Fruit fly (Drosophila melanogaster) whole organism, embryonic: ENCODE data around the gene CG14182.

Experiments
- Adf1 ChIP-seq: fragments of 200-800 bp; sonication (Bioruptor generic); IDR thresholded peaks from 2 replicates; pipeline ENCODE4 v1.3.6; 2022; ENCODE audit warnings: missing biosample characterization, missing genetic modification characterization
- Antp ChIP-seq: fragments of 200-800 bp; sonication (Bioruptor generic); optimal IDR thresholded peaks from 3 replicates; lab custom pipeline; 2016; ENCODE audit warnings: missing biosample characterization, missing genetic modification characterization
- Atf3 ChIP-seq: fragments of 200-800 bp; sonication (Bioruptor generic); optimal IDR thresholded peaks from 3 replicates; lab custom pipeline; 2016; ENCODE audit warnings: missing biosample characterization, missing genetic modification characterization
- CG10321 ChIP-seq: fragments of 200-800 bp; sonication (Bioruptor generic); IDR thresholded peaks from 2 replicates; pipeline ENCODE4 v1.3.6; 2022; ENCODE audit warnings: missing biosample characterization, missing genetic modification characterization
- CG11560 ChIP-seq: fragments of 200-800 bp; sonication (Bioruptor generic); IDR thresholded peaks from 3 replicates; pipeline ENCODE4 v1.3.6; 2022; ENCODE audit warnings: missing biosample characterization, missing genetic modification characterization
- CG11695 ChIP-seq: fragments of 200-800 bp; sonication (Bioruptor generic); IDR thresholded peaks from 3 replicates; pipeline ENCODE4 v1.3.6; 2022; ENCODE audit warnings: missing biosample characterization, missing genetic modification characterization
- CG13296 ChIP-seq: fragments of 200-800 bp; sonication (Bioruptor generic); optimal IDR thresholded peaks from 3 replicates; lab custom pipeline; 2018; ENCODE audit warnings: missing biosample characterization, mild to moderate bottlenecking, missing genetic modification characterization
- CG14050 ChIP-seq: fragments of 200-800 bp; sonication (Bioruptor generic); IDR thresholded peaks from 3 replicates; pipeline ENCODE4 v1.3.6; 2022; ENCODE audit warnings: missing biosample characterization, missing genetic modification characterization
- CG14441 ChIP-seq: fragments of 200-800 bp; sonication (Bioruptor generic); IDR thresholded peaks from 2 replicates; pipeline ENCODE4 v1.3.6; 2022; ENCODE audit warnings: missing biosample characterization, missing genetic modification characterization
- CG14965 ChIP-seq: fragments of 200-800 bp; sonication (Bioruptor generic); optimal IDR thresholded peaks from 2 replicates; lab custom pipeline; 2016; ENCODE audit warnings: missing biosample characterization, missing genetic modification characterization, borderline replicate concordance
- CG15269 ChIP-seq: fragments of 200-800 bp; sonication (Bioruptor generic); optimal IDR thresholded peaks from 2 replicates; lab custom pipeline; 2018; ENCODE audit warnings: missing biosample characterization, mild to moderate bottlenecking, missing genetic modification characterization, moderate library complexity
- CG1602 ChIP-seq: fragments of 200-800 bp; sonication (Bioruptor generic); optimal IDR thresholded peaks from 3 replicates; lab custom pipeline; 2016; ENCODE audit warnings: missing biosample characterization, missing genetic modification characterization
- CG16813 ChIP-seq: fragments of 200-800 bp; sonication (Bioruptor generic); IDR thresholded peaks from 3 replicates; pipeline ENCODE4 v1.3.6; 2022; ENCODE audit warnings: missing biosample characterization, missing genetic modification characterization; ENCODE audit not compliant: partially characterized antibody
- CG17359 ChIP-seq: fragments of 200-800 bp; sonication (Bioruptor generic); optimal IDR thresholded peaks from 3 replicates; lab custom pipeline; 2018; ENCODE audit warnings: missing biosample characterization, mild to moderate bottlenecking, missing genetic modification characterization, moderate library complexity
- CG17361 ChIP-seq: fragments of 200-800 bp; sonication (Bioruptor generic); IDR thresholded peaks from 3 replicates; pipeline ENCODE4 v1.3.6; 2022; ENCODE audit warnings: missing biosample characterization, missing genetic modification characterization
- CG17385 ChIP-seq: fragments of 200-800 bp; sonication (Bioruptor generic); optimal IDR thresholded peaks from 3 replicates; lab custom pipeline; 2018; ENCODE audit warnings: missing biosample characterization, mild to moderate bottlenecking, missing genetic modification characterization
- CG2120 ChIP-seq: fragments of 200-800 bp; sonication (Bioruptor generic); optimal IDR thresholded peaks from 3 replicates; lab custom pipeline; 2016; ENCODE audit warnings: missing biosample characterization, missing genetic modification characterization
- CG3726 ChIP-seq: fragments of 200-800 bp; sonication (Bioruptor generic); IDR thresholded peaks from 3 replicates; pipeline ENCODE4, ENCODE4 v1.3.6; 2022; ENCODE audit warnings: missing biosample characterization, missing genetic modification characterization
- CG5180 ChIP-seq: fragments of 200-800 bp; sonication (Bioruptor generic); optimal IDR thresholded peaks from 3 replicates; lab custom pipeline; 2017; ENCODE audit warnings: missing biosample characterization, missing genetic modification characterization, mild to moderate bottlenecking, moderate library complexity, missing genetic modification reagents
- CG8765 ChIP-seq: fragments of 200-800 bp; sonication (Bioruptor generic); IDR thresholded peaks from 2 replicates; pipeline ENCODE4 v1.3.6; 2022; ENCODE audit warnings: missing biosample characterization, missing genetic modification characterization
- CrebB ChIP-seq: fragments of 200-800 bp; sonication (Bioruptor generic); optimal IDR thresholded peaks from 3 replicates; lab custom pipeline; 2018; ENCODE audit warnings: missing biosample characterization, mild to moderate bottlenecking, missing genetic modification characterization
- D19A ChIP-seq: fragments of 200-800 bp; optimal IDR thresholded peaks from 3 replicates; lab custom pipeline; 2019; ENCODE audit warnings: missing biosample characterization, mild to moderate bottlenecking, missing genetic modification characterization, moderate library complexity
- D19B ChIP-seq: fragments of 200-800 bp; sonication (Bioruptor generic); optimal IDR thresholded peaks from 2 replicates; lab custom pipeline; 2017; ENCODE audit warnings: missing biosample characterization, mild to moderate bottlenecking, missing genetic modification characterization
- Dip3 ChIP-seq: fragments of 200-800 bp; sonication (Bioruptor generic); optimal IDR thresholded peaks from 3 replicates; lab custom pipeline; 2016; ENCODE audit warnings: missing biosample characterization, missing genetic modification characterization
- Doc2 ChIP-seq: fragments of 200-800 bp; sonication (Bioruptor generic); IDR thresholded peaks from 2 replicates; pipeline ENCODE4 v1.3.6; 2022; ENCODE audit warnings: missing biosample characterization, missing genetic modification characterization
- Dp ChIP-seq: fragments of 200-800 bp; sonication (Bioruptor generic); optimal IDR thresholded peaks from 2 replicates; lab custom pipeline; 2018; ENCODE audit warnings: missing biosample characterization, mild to moderate bottlenecking, missing genetic modification characterization, moderate library complexity
- Gug ChIP-seq: fragments of 200-800 bp; sonication (Bioruptor generic); IDR thresholded peaks from 4 replicates; pipeline ENCODE4 v1.3.6; 2022; ENCODE audit warnings: missing biosample characterization, missing genetic modification characterization
- HLH54F ChIP-seq: fragments of 200-800 bp; sonication (Bioruptor generic); optimal IDR thresholded peaks from 3 replicates; lab custom pipeline; 2016; ENCODE audit warnings: missing biosample characterization, missing genetic modification characterization
- Hr51 ChIP-seq, 2 experiments: fragments of 200-800 bp; sonication (Bioruptor generic); optimal IDR thresholded peaks; 2 replicates in 1 of 2; 3 replicates in 1 of 2; lab custom pipeline; 2016 to 2018; ENCODE audit warnings: missing biosample characterization in 2 of 2, missing genetic modification characterization in 2 of 2, mild to moderate bottlenecking in 1 of 2, moderate library complexity in 1 of 2
- MTF-1 ChIP-seq: fragments of 200-800 bp; sonication (Bioruptor generic); optimal IDR thresholded peaks from 2 replicates; lab custom pipeline; 2018; ENCODE audit warnings: missing biosample characterization, mild to moderate bottlenecking, missing genetic modification characterization, borderline replicate concordance
- NC2α ChIP-seq: fragments of 200-800 bp; sonication (Bioruptor generic); optimal IDR thresholded peaks from 2 replicates; lab custom pipeline; 2016; ENCODE audit warnings: missing biosample characterization, missing genetic modification characterization
- Nf-YA ChIP-seq: fragments of 200-800 bp; sonication (Bioruptor generic); IDR thresholded peaks from 2 replicates; pipeline ENCODE4 v1.3.6; 2022; ENCODE audit warnings: missing biosample characterization, missing genetic modification characterization
- Sry-δ ChIP-seq: fragments of 200-800 bp; sonication (Bioruptor generic); optimal IDR thresholded peaks from 2 replicates; lab custom pipeline; 2016; ENCODE audit warnings: missing biosample characterization, missing genetic modification characterization
- ab ChIP-seq: fragments of 200-800 bp; sonication (Bioruptor generic); optimal IDR thresholded peaks from 2 replicates; lab custom pipeline; 2016; ENCODE audit warnings: missing biosample characterization, missing genetic modification characterization
- ase ChIP-seq: fragments of 200-800 bp; sonication (Bioruptor generic); IDR thresholded peaks from 3 replicates; pipeline ENCODE4 v1.3.6; 2022; ENCODE audit warnings: missing biosample characterization, missing genetic modification characterization
- ci ChIP-seq: fragments of 200-800 bp; sonication (Bioruptor generic); IDR thresholded peaks from 3 replicates; pipeline ENCODE4 v1.3.6; 2022; ENCODE audit warnings: missing biosample characterization, missing genetic modification characterization
- crp ChIP-seq, 2 experiments: fragments of 200-800 bp; sonication (Bioruptor generic); optimal IDR thresholded peaks; 2 replicates in 1 of 2; 3 replicates in 1 of 2; lab custom pipeline; 2017; ENCODE audit warnings: missing biosample characterization in 2 of 2, missing genetic modification characterization in 2 of 2, mild to moderate bottlenecking in 1 of 2, moderate library complexity in 1 of 2
- dmrt11E ChIP-seq: fragments of 200-800 bp; sonication (Bioruptor generic); optimal IDR thresholded peaks from 3 replicates; lab custom pipeline; 2018; ENCODE audit warnings: missing biosample characterization, mild to moderate bottlenecking, missing genetic modification characterization, moderate library complexity
- dpn ChIP-seq, 2 experiments: fragments of 200-800 bp; sonication (Bioruptor generic); optimal IDR thresholded peaks; 3 replicates each; lab custom pipeline; 2016; ENCODE audit warnings: missing biosample characterization in 2 of 2, missing genetic modification characterization in 2 of 2
- ems ChIP-seq: fragments of 200-800 bp; sonication (Bioruptor generic); optimal IDR thresholded peaks from 3 replicates; lab custom pipeline; 2016; ENCODE audit warnings: missing biosample characterization, missing genetic modification characterization
- ewg ChIP-seq: fragments of 200-800 bp; sonication (Bioruptor generic); optimal IDR thresholded peaks from 3 replicates; lab custom pipeline; 2017; ENCODE audit warnings: mild to moderate bottlenecking, missing biosample characterization, missing genetic modification reagents, missing genetic modification characterization
- ftz-f1 ChIP-seq: fragments of 200-800 bp; sonication (Bioruptor generic); optimal IDR thresholded peaks from 2 replicates; lab custom pipeline; 2016; ENCODE audit warnings: missing biosample characterization, missing genetic modification characterization
- lab ChIP-seq: fragments of 200-800 bp; sonication (Bioruptor generic); optimal IDR thresholded peaks from 3 replicates; lab custom pipeline; 2017; ENCODE audit warnings: missing biosample characterization, missing genetic modification characterization, mild to moderate bottlenecking, moderate library complexity, missing genetic modification reagents
- peb ChIP-seq: fragments of 200-800 bp; sonication (Bioruptor generic); IDR thresholded peaks from 2 replicates; pipeline ENCODE4 v1.3.6; 2022; ENCODE audit warnings: missing biosample characterization, missing genetic modification characterization
- repo ChIP-seq: fragments of 200-800 bp; sonication (Bioruptor generic); optimal IDR thresholded peaks from 2 replicates; lab custom pipeline; 2016; ENCODE audit warnings: missing biosample characterization, missing genetic modification characterization
- sens-2 ChIP-seq: fragments of 200-800 bp; sonication (Bioruptor generic); IDR thresholded peaks from 2 replicates; pipeline ENCODE4 v1.3.6; 2022; ENCODE audit warnings: missing biosample characterization, missing genetic modification characterization
- seq ChIP-seq: fragments of 200-800 bp; sonication (Bioruptor generic); IDR thresholded peaks from 2 replicates; pipeline ENCODE4 v1.3.6; 2022; ENCODE audit warnings: missing biosample characterization, missing genetic modification characterization
- ssp ChIP-seq: fragments of 200-800 bp; sonication (Bioruptor generic); IDR thresholded peaks from 2 replicates; pipeline ENCODE4 v1.3.6; 2022; ENCODE audit warnings: missing biosample characterization, missing genetic modification characterization
- stc ChIP-seq: fragments of 200-800 bp; sonication (Bioruptor generic); IDR thresholded peaks from 2 replicates; pipeline ENCODE4 v1.3.6; 2022; ENCODE audit warnings: missing biosample characterization, missing genetic modification characterization

CG14182 gene

dm6 chr3L:20002482-20003234, 23.0 kb upstream of the CG14182 start, which contains the start of gene CG7668 (continued):
- TF ChIP-seq lab (GFP tag; lab: Kevin White, UChicago) (peak; percentile 92), ssp (GFP tag; lab: Robert Waterston, UW) (no peak; the same call in none of the 2 replicates), NC2α (peak; percentile 79), Hr51 (GFP tag; optimal IDR thresholded peaks at IDR 0.05; lab: Kevin White, UChicago) (peak; percentile 77 to 92), CG15269 (peak; percentile 92), CG3726 (GFP tag; lab: Robert Waterston, UW) (no peak), CG14050 (GFP tag; lab: Robert Waterston, UW) (peak; percentile 89), ase (GFP tag; lab: Robert Waterston, UW) (peak; percentile 77; the same call in 1 of the 3 replicates), CG13296 (GFP tag; lab: Kevin White, UChicago) (peak; percentile 92), Atf3 (GFP tag; lab: Kevin White, UChicago) (peak; percentile 79), Antp (peak; percentile 82), CG17361 (GFP tag; lab: Robert Waterston, UW) (peak; percentile 90), CG17359 (tag; lab: Kevin White, UChicago) (peak; percentile 93), ab (GFP tag; lab: Kevin White, UChicago) (peak; percentile 11), ci (peak; percentile 97; the same call in 2 of the 3 replicates), seq (GFP tag; lab: Robert Waterston, UW) (peak; percentile 89), Nf-YA (peak; percentile 75), stc (GFP tag; lab: Robert Waterston, UW) (peak; percentile 89), sens-2 (peak; percentile 88), peb (GFP tag; lab: Robert Waterston, UW) (peak; percentile 59; the same call in 1 of the 2 replicates), CG2120 (GFP tag; lab: Kevin White, UChicago) (peak; percentile 93), Dp (peak; percentile 32), Adf1 (peak; percentile 61), CG10321 (peak; percentile 43; the same call in 1 of the 2 replicates), CrebB (peak; percentile 87), MTF-1 (GFP tag; lab: Kevin White, UChicago) (peak; percentile 55), ftz-f1 (GFP tag; lab: Kevin White, UChicago) (peak; percentile 3), Gug (GFP tag; lab: Robert Waterston, UW) (peak; percentile 79; the same call in 3 of the 4 replicates), repo (GFP tag; lab: Kevin White, UChicago) (peak; percentile 73), dpn (GFP tag; optimal IDR thresholded peaks at IDR 0.05; lab: Kevin White, UChicago) (peak; percentile 89 to 93), CG1602 (GFP tag; lab: Kevin White, UChicago) (peak; percentile 92), CG11695 (GFP tag; lab: Robert Waterston, UW) (peak; percentile 93), D19B (GFP tag; lab: Kevin White, UChicago) (peak; percentile 99), CG8765 (GFP tag; lab: Robert Waterston, UW) (peak; percentile 86), D19A (tag; lab: Kevin White, UChicago) (peak; percentile 69), CG14965 (GFP tag; lab: Kevin White, UChicago) (peak; percentile 42), crp (GFP tag; optimal IDR thresholded peaks at IDR 0.05; lab: Kevin White, UChicago) (peak; percentile 5 to 51), ems (GFP tag; lab: Kevin White, UChicago) (peak; percentile 84), Sry-δ (GFP tag; lab: Kevin White, UChicago) (peak; percentile 56), CG14441 (GFP tag; lab: Robert Waterston, UW) (peak; percentile 91), HLH54F (GFP tag; lab: Kevin White, UChicago) (peak; percentile 80), CG11560 (tag; lab: Robert Waterston, UW) (no peak), ewg (GFP tag; lab: Kevin White, UChicago) (peak; percentile 75), Doc2 (GFP tag; lab: Robert Waterston, UW) (no peak), Dip3 (GFP tag; lab: Kevin White, UChicago) (peak; percentile 79), CG5180 (peak; percentile 78), CG16813 (GFP tag; lab: Robert Waterston, UW) (0 out of 3 replicates have a peak, but pooled peaks have one; percentile 6), dmrt11E (peak; percentile 92), CG17385 (peak; percentile 84)
